Worm (Caenorhabditis elegans) whole organism, L3 larva: ENCODE results near the gene faah-5.
A peak's percentile ranks its signal among the peaks of the same experiment; 100 is the strongest.

Source experiments
- R02D3.7 ChIP-seq: fragments of 150-350 bp; optimal IDR thresholded peaks from 2 replicates; lab custom pipeline; 2014; ENCODE audit warnings: missing biosample characterization, missing genetic modification characterization
- ZK546.5 ChIP-seq: sonication (generic microtip); optimal IDR thresholded peaks from 2 replicates; lab custom pipeline; 2017; ENCODE audit warnings: missing biosample characterization, missing genetic modification characterization
- aly-2 ChIP-seq: fragments of 150-350 bp; optimal IDR thresholded peaks from 2 replicates; lab custom pipeline; 2014; ENCODE audit warnings: missing biosample characterization, missing genetic modification characterization
- ama-1 ChIP-seq: fragments of 150-350 bp; optimal IDR thresholded peaks from 2 replicates; lab custom pipeline; 2018
- ceh-16 ChIP-seq: sonication (generic microtip); optimal IDR thresholded peaks from 2 replicates; lab custom pipeline; 2017; ENCODE audit warnings: missing biosample characterization, missing genetic modification characterization
- ceh-28 ChIP-seq: fragments of 150-350 bp; optimal IDR thresholded peaks from 2 replicates; lab custom pipeline; 2014; ENCODE audit warnings: missing biosample characterization, missing genetic modification reagents, missing genetic modification characterization
- ceh-82 ChIP-seq: fragments of 150-350 bp; optimal IDR thresholded peaks from 2 replicates; lab custom pipeline; 2014; ENCODE audit warnings: missing biosample characterization, missing genetic modification characterization
- daf-12 ChIP-seq: fragments of 150-350 bp; optimal IDR thresholded peaks from 2 replicates; lab custom pipeline; 2014; ENCODE audit warnings: missing biosample characterization, missing genetic modification reagents, missing genetic modification characterization
- egl-5 ChIP-seq: fragments of 150-350 bp; optimal IDR thresholded peaks from 2 replicates; lab custom pipeline; 2017; ENCODE audit warnings: missing biosample characterization, missing genetic modification reagents, missing genetic modification characterization, inconsistent platforms
- elt-1 ChIP-seq: fragments of 150-350 bp; optimal IDR thresholded peaks from 2 replicates; lab custom pipeline; 2014; ENCODE audit warnings: missing biosample characterization, missing genetic modification characterization
- elt-2 ChIP-seq: sonication (generic microtip); optimal IDR thresholded peaks from 2 replicates; lab custom pipeline; 2016; ENCODE audit warnings: missing genetic modification reagents, mild to moderate bottlenecking, missing genetic modification characterization, missing compliant biosample characterization
- elt-3 ChIP-seq, 3 experiments: fragments of 150-350 bp in 1 of 3; sonication (generic microtip) in 2 of 3; optimal IDR thresholded peaks; 2 replicates in 2 of 3; 4 replicates in 1 of 3; lab custom pipeline; 2014 to 2017; ENCODE audit warnings: missing biosample characterization in 3 of 3, missing genetic modification characterization in 3 of 3
- eor-1 ChIP-seq, 2 experiments: fragments of 150-350 bp; optimal IDR thresholded peaks; 2 replicates each; lab custom pipeline; 2014 to 2018; ENCODE audit warnings: missing biosample characterization in 2 of 2, missing genetic modification characterization in 2 of 2
- fkh-10 ChIP-seq: sonication (generic microtip); optimal IDR thresholded peaks from 2 replicates; lab custom pipeline; 2017; ENCODE audit warnings: missing biosample characterization, missing genetic modification reagents, missing genetic modification characterization
- hmg-11 ChIP-seq: sonication (generic microtip); optimal IDR thresholded peaks from 2 replicates; lab custom pipeline; 2016; ENCODE audit warnings: missing genetic modification characterization, missing compliant biosample characterization
- jun-1 ChIP-seq: fragments of 150-350 bp; optimal IDR thresholded peaks from 2 replicates; lab custom pipeline; 2014; ENCODE audit warnings: missing biosample characterization, missing genetic modification reagents, missing genetic modification characterization
- lin-15B ChIP-seq: fragments of 150-350 bp; optimal IDR thresholded peaks from 2 replicates; lab custom pipeline; 2014; ENCODE audit warnings: missing biosample characterization, missing genetic modification characterization
- lin-39 ChIP-seq: fragments of 150-350 bp; optimal IDR thresholded peaks from 2 replicates; lab custom pipeline; 2018; ENCODE audit warnings: missing biosample characterization, missing genetic modification reagents, missing genetic modification characterization
- lsy-12 ChIP-seq: sonication (generic microtip); optimal IDR thresholded peaks from 2 replicates; lab custom pipeline; 2016; ENCODE audit warnings: mild to moderate bottlenecking, missing genetic modification characterization, missing compliant biosample characterization
- mdl-1 ChIP-seq: fragments of 150-350 bp; optimal IDR thresholded peaks from 2 replicates; lab custom pipeline; 2014; ENCODE audit warnings: missing biosample characterization, missing genetic modification characterization
- mml-1 ChIP-seq: fragments of 150-350 bp; sonication (generic microtip); optimal IDR thresholded peaks from 3 replicates; lab custom pipeline; 2014; ENCODE audit warnings: missing biosample characterization, missing genetic modification characterization
- nfya-1 ChIP-seq: sonication (generic microtip); optimal IDR thresholded peaks from 2 replicates; lab custom pipeline; 2017; ENCODE audit warnings: missing genetic modification characterization, mild to moderate bottlenecking, missing compliant biosample characterization, antibody characterized with exemption, moderate library complexity; ENCODE audit not compliant: insufficient read depth
- nhr-12 ChIP-seq: fragments of 150-350 bp; optimal IDR thresholded peaks from 2 replicates; lab custom pipeline; 2014; ENCODE audit warnings: missing biosample characterization, missing genetic modification characterization
- nhr-23 ChIP-seq: fragments of 150-350 bp; optimal IDR thresholded peaks from 2 replicates; lab custom pipeline; 2014; ENCODE audit warnings: missing biosample characterization, missing genetic modification reagents, missing genetic modification characterization
- nhr-25 ChIP-seq: sonication (generic microtip); optimal IDR thresholded peaks from 2 replicates; lab custom pipeline; 2017; ENCODE audit warnings: missing biosample characterization, missing genetic modification characterization
- nhr-28 ChIP-seq: fragments of 150-350 bp; optimal IDR thresholded peaks from 2 replicates; lab custom pipeline; 2014; ENCODE audit warnings: missing biosample characterization, missing genetic modification characterization
- nhr-43 ChIP-seq: sonication (generic microtip); optimal IDR thresholded peaks from 2 replicates; lab custom pipeline; 2016; ENCODE audit warnings: mild to moderate bottlenecking, missing genetic modification characterization, missing compliant biosample characterization; ENCODE audit not compliant: poor library complexity, severe bottlenecking
- nhr-67 ChIP-seq: fragments of 150-350 bp; optimal IDR thresholded peaks from 2 replicates; lab custom pipeline; 2014; ENCODE audit warnings: missing biosample characterization, missing genetic modification characterization
- nhr-76 ChIP-seq: fragments of 150-350 bp; sonication (generic microtip); optimal IDR thresholded peaks from 5 replicates; lab custom pipeline; 2014; ENCODE audit warnings: missing biosample characterization, missing genetic modification characterization
- nhr-77 ChIP-seq: fragments of 150-350 bp; optimal IDR thresholded peaks from 2 replicates; lab custom pipeline; 2014; ENCODE audit warnings: missing biosample characterization, missing genetic modification characterization
- pha-4 ChIP-seq: fragments of 150-350 bp; optimal IDR thresholded peaks from 2 replicates; lab custom pipeline; 2014; ENCODE audit warnings: missing biosample characterization, missing genetic modification reagents, missing genetic modification characterization
- pqm-1 ChIP-seq: fragments of 150-350 bp; optimal IDR thresholded peaks from 2 replicates; lab custom pipeline; 2017; ENCODE audit warnings: missing biosample characterization, missing genetic modification characterization, inconsistent platforms
- sea-2 ChIP-seq: fragments of 150-350 bp; sonication (generic microtip); optimal IDR thresholded peaks from 4 replicates; lab custom pipeline; 2014; ENCODE audit warnings: missing biosample characterization, missing genetic modification reagents, missing genetic modification characterization
- skn-1 ChIP-seq: fragments of 150-350 bp; optimal IDR thresholded peaks from 2 replicates; lab custom pipeline; 2014; ENCODE audit warnings: missing biosample characterization, missing genetic modification characterization
- snpc-4 ChIP-seq: fragments of 150-350 bp; optimal IDR thresholded peaks from 2 replicates; lab custom pipeline; 2014; ENCODE audit warnings: missing biosample characterization, missing genetic modification characterization
- tbx-2 ChIP-seq: sonication (generic microtip); optimal IDR thresholded peaks from 2 replicates; lab custom pipeline; 2016; ENCODE audit warnings: mild to moderate bottlenecking, missing genetic modification characterization, missing compliant biosample characterization
- unc-39 ChIP-seq: sonication (generic microtip); optimal IDR thresholded peaks from 4 replicates; lab custom pipeline; 2017; ENCODE audit warnings: missing biosample characterization, missing genetic modification characterization
- unc-62 ChIP-seq: fragments of 150-350 bp; sonication (generic microtip); optimal IDR thresholded peaks from 4 replicates; lab custom pipeline; 2014; ENCODE audit warnings: missing biosample characterization, missing genetic modification reagents, missing genetic modification characterization
- zag-1 ChIP-seq: fragments of 150-350 bp; optimal IDR thresholded peaks from 2 replicates; lab custom pipeline; 2014; ENCODE audit warnings: missing biosample characterization, missing genetic modification characterization
- ztf-11 ChIP-seq: fragments of 150-350 bp; optimal IDR thresholded peaks from 2 replicates; lab custom pipeline; 2014; ENCODE audit warnings: missing biosample characterization, missing genetic modification characterization
- ztf-4 ChIP-seq: fragments of 150-350 bp; optimal IDR thresholded peaks from 2 replicates; lab custom pipeline; 2014; ENCODE audit warnings: missing biosample characterization, missing genetic modification characterization

Gene faah-5

DNA sequence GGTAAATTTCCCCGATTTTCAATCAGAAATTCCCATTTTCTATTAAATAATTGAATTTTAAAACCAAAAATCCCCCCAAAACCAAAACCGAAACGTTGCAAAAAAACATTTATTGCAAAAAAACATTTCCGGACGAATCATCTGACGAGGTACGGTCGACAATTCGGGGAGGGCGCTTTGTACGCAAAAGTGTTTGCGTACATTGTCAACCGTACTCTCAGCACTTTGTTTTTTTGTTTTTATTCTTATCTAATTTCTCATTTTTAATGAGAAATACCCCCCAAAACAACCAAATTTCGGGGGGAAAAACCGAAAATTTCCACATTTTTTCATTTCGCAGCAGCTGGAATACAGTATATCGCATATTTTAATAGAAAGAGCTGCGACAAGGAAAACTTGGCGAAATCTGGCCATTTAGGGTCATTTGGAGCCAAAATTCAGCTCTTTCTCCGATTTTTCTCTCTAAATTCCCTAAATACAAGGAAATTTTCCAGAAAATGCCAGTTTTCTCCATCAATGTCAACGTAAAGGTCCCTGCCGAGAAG lies 43.5 kb downstream of the faah-5 start, which contains the start of gene mif-1:
Gene mif-1 (plus strand): TSS at position 495 of the 545 bp plus-strand sequence.
- TF ChIP-seq nhr-23 (tag; lab: Kevin White, UChicago) (no peak), pha-4 (tag; lab: Kevin White, UChicago) (peak; percentile 69), ceh-82 (no peak), fkh-10 (GFP tag; lab: Kevin White, UChicago) (no peak), ztf-11 (tag; lab: Kevin White, UChicago) (no peak), elt-3 (tag; optimal IDR thresholded peaks at IDR 0.05; lab: Kevin White, UChicago) (no peak), nhr-12 (tag; lab: Kevin White, UChicago) (no peak), nhr-43 (tag; lab: Kevin White, UChicago) (no peak), sea-2 (no peak), nhr-77 (no peak), elt-1 (tag; lab: Kevin White, UChicago) (no peak), pqm-1 (tag; lab: Kevin White, UChicago) (no peak), nhr-28 (no peak), tbx-2 (tag; lab: Kevin White, UChicago) (no peak), nhr-25 (no peak), R02D3.7 (tag; lab: Kevin White, UChicago) (no peak), aly-2 (tag; lab: Kevin White, UChicago) (no peak), daf-12 (no peak), skn-1 (tag; lab: Kevin White, UChicago) (no peak), nhr-67 (no peak), nfya-1 (tag; lab: Kevin White, UChicago) (peak; percentile 97), ceh-28 (tag; lab: Kevin White, UChicago) (no peak), zag-1 (no peak), unc-62 (GFP tag; lab: Kevin White, UChicago) (no peak), lsy-12 (tag; lab: Kevin White, UChicago) (no peak), ama-1 (no peak), lin-15B (peak; percentile 66), nhr-76 (tag; lab: Kevin White, UChicago) (no peak), ztf-4 (tag; lab: Kevin White, UChicago) (no peak), lin-39 (peak; percentile 64), egl-5 (tag; lab: Kevin White, UChicago) (peak; percentile 59), ceh-16 (tag; lab: Kevin White, UChicago) (no peak), unc-39 (tag; lab: Kevin White, UChicago) (no peak), ZK546.5 (tag; lab: Kevin White, UChicago) (no peak), mdl-1 (tag; lab: Kevin White, UChicago) (no peak), jun-1 (no peak), hmg-11 (tag; lab: Kevin White, UChicago) (peak; percentile 33), snpc-4 (tag; lab: Kevin White, UChicago) (no peak), elt-2 (tag; lab: Kevin White, UChicago) (peak; percentile 9)

DNA sequence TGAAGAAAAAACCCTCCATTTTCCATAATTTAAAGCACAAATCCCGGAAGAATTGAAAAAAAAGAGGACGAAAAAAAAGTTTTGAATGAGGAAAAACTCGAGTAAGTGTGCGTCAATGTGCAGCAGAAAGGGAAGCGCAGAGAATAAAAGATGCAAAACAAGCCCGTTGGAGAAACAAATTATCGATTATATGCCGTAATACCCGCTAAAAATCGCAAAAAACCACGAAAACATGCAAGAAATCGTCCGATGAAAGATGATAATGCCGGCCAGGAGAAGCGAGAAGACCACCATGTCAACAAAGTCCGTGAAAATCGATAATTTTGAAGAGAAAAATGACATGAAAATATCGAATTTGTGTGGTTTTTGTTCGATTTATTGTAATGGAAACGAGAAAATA lies 44.2 kb downstream of the faah-5 start:
- TF ChIP-seq zag-1 (no peak), pqm-1 (tag; lab: Kevin White, UChicago) (no peak), nhr-23 (tag; lab: Kevin White, UChicago) (no peak), nhr-43 (tag; lab: Kevin White, UChicago) (no peak), nhr-77 (no peak), nfya-1 (tag; lab: Kevin White, UChicago) (peak; percentile 45), nhr-28 (no peak), ceh-28 (tag; lab: Kevin White, UChicago) (peak; percentile 61), egl-5 (tag; lab: Kevin White, UChicago) (no peak), unc-39 (tag; lab: Kevin White, UChicago) (no peak), aly-2 (tag; lab: Kevin White, UChicago) (no peak), jun-1 (no peak), unc-62 (GFP tag; lab: Kevin White, UChicago) (no peak), eor-1 (tag; optimal IDR thresholded peaks at IDR 0.05; lab: Kevin White, UChicago) (no peak), lin-15B (no peak), mml-1 (no peak)
- TF ChIP-seq, all 47 proteins: peak for 2
